Fruit fly (Drosophila melanogaster): ENCODE results near the gene CG17931.
A peak's percentile ranks its signal among the peaks of the same experiment; 100 is the strongest.

Gene CG17931

DNA sequence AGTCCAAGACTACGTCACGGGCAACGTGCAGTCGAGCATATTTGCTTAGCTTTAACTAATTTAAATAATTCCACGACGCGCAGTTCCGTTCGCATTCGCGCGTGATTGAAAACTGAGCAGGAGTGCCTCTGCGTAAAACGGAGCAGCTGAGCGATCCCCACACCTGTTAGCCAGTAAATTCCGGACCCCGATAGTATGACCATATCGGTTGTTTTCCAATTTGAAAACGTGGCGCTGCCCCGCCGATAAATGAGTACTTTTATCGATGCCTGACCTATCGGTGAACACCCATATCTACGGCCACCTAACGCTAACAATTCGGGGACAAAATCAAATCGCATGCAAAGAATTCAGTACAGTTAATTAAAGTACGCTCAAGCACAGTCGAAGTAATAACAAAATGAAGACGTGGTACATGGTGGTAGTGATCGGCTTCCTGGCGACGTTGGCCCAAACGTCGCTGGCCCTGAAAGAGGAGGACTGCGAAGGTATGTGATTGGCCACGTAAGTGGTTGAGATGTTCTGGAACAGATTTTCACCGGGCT, 10.1 kb downstream of the CG17931 start, which contains the start of the genes CG14879 and Manf (continued):
- TF ChIP-seq CG10147 (GFP tag; optimal IDR thresholded peaks at IDR 0.05) (no peak), CG2202 (tag; optimal IDR thresholded peaks at IDR 0.05) (no peak), CG15011 (GFP tag; optimal IDR thresholded peaks at IDR 0.05) (no peak), Max (GFP tag; optimal IDR thresholded peaks at IDR 0.05) (no peak), crol (GFP tag; IDR thresholded peaks at IDR 0.05) (no peak), CG6683 (GFP tag; optimal IDR thresholded peaks at IDR 0.05) (no peak), danr (GFP tag; IDR thresholded peaks at IDR 0.05) (no peak), Atf3 (GFP tag; optimal IDR thresholded peaks at IDR 0.05) (no peak), disco-r (GFP tag; optimal IDR thresholded peaks at IDR 0.05) (no peak), amos (GFP tag; IDR thresholded peaks at IDR 0.05; ENCODE audit: partially characterized antibody) (peak; percentile 60; the same call in 1 of the 2 replicates), ERR (GFP tag; optimal IDR thresholded peaks at IDR 0.05) (no peak), bowl (GFP tag; IDR thresholded peaks at IDR 0.05) (no peak), CG43689 (GFP tag; IDR thresholded peaks at IDR 0.05) (no peak), CG31441 (GFP tag; IDR thresholded peaks at IDR 0.05) (no peak), CG6689 (GFP tag; IDR thresholded peaks at IDR 0.05) (no peak), CHES-1-like (GFP tag; optimal IDR thresholded peaks at IDR 0.05) (peak; percentile 10), kah (GFP tag; optimal IDR thresholded peaks at IDR 0.05) (peak; percentile 92), ken (GFP tag; IDR thresholded peaks at IDR 0.05) (no peak), CG30020 (tag; optimal IDR thresholded peaks at IDR 0.05) (no peak), CG15269 (tag; optimal IDR thresholded peaks at IDR 0.05) (no peak), pita (GFP tag; optimal IDR thresholded peaks at IDR 0.05) (no peak), Spps (tag; optimal IDR thresholded peaks at IDR 0.05) (no peak), CG8359 (GFP tag; optimal IDR thresholded peaks at IDR 0.05; ENCODE audit: borderline replicate concordance) (no peak), CG1792 (GFP tag; optimal IDR thresholded peaks at IDR 0.05) (no peak), CG31388 (GFP tag; optimal IDR thresholded peaks at IDR 0.05) (no peak), CG34224 (GFP tag; IDR thresholded peaks at IDR 0.05; ENCODE audit: partially characterized antibody) (peak; percentile 71), CG15073 (GFP tag; optimal IDR thresholded peaks at IDR 0.05) (no peak), CG1602 (GFP tag; optimal IDR thresholded peaks at IDR 0.05) (no peak), CG3838 (GFP tag; optimal IDR thresholded peaks at IDR 0.05) (no peak), Tbp (GFP tag; optimal IDR thresholded peaks at IDR 0.05) (no peak), CG10431 (GFP tag; optimal IDR thresholded peaks at IDR 0.05) (no peak), CG7963 (GFP tag; IDR thresholded peaks at IDR 0.05; ENCODE audit: partially characterized antibody) (no peak), Hey (tag; optimal IDR thresholded peaks at IDR 0.05) (no peak), Elba2 (GFP tag; optimal IDR thresholded peaks at IDR 0.05) (peak; percentile 67), wek (GFP tag; optimal IDR thresholded peaks at IDR 0.05) (no peak), MESR4 (GFP tag; optimal IDR thresholded peaks at IDR 0.05) (peak; percentile 85), unc-4 (GFP tag; IDR thresholded peaks at IDR 0.05; ENCODE audit: partially characterized antibody) (peak; percentile 56), CG6272 (GFP tag; IDR thresholded peaks at IDR 0.05) (no peak), CG2712 (tag; optimal IDR thresholded peaks at IDR 0.05) (peak; percentile 27), gt (GFP tag; IDR thresholded peaks at IDR 0.05) (no peak), CG7987 (GFP tag; optimal IDR thresholded peaks at IDR 0.05) (no peak), ems (GFP tag; optimal IDR thresholded peaks at IDR 0.05) (no peak), bcd (GFP tag; optimal IDR thresholded peaks at IDR 0.05) (no peak), CG32772 (GFP tag; IDR thresholded peaks at IDR 0.05) (no peak), CG6175 (GFP tag; IDR thresholded peaks at IDR 0.05) (no peak), CG13775 (GFP tag; optimal IDR thresholded peaks at IDR 0.05) (no peak), slbo (GFP tag; IDR thresholded peaks at IDR 0.05) (no peak), Dref (GFP tag; IDR thresholded peaks at IDR 0.05) (peak; percentile 87), al (GFP tag; IDR thresholded peaks at IDR 0.05) (no peak), Sin3A (optimal IDR thresholded peaks at IDR 0.05) (peak; percentile 1), CG10274 (GFP tag; optimal IDR thresholded peaks at IDR 0.05) (no peak), CG8924 (tag; optimal IDR thresholded peaks at IDR 0.05) (peak; percentile 0)
